Fruit fly (Drosophila melanogaster) whole organism, embryonic: Measurements from ENCODE around the gene CG6055.

ENCODE experiments used
- CG10321 ChIP-seq: fragments of 200-800 bp; sonication (Bioruptor generic); IDR thresholded peaks from 2 replicates; pipeline ENCODE4 v1.3.6; 2022; ENCODE audit warnings: missing biosample characterization, missing genetic modification characterization
- CG11093 ChIP-seq: fragments of 200-800 bp; sonication (Bioruptor generic); IDR thresholded peaks from 3 replicates; pipeline ENCODE4 v1.3.6; 2022; ENCODE audit warnings: missing biosample characterization, missing genetic modification characterization
- CG11560 ChIP-seq: fragments of 200-800 bp; sonication (Bioruptor generic); IDR thresholded peaks from 3 replicates; pipeline ENCODE4 v1.3.6; 2022; ENCODE audit warnings: missing biosample characterization, missing genetic modification characterization
- CG14965 ChIP-seq: fragments of 200-800 bp; sonication (Bioruptor generic); optimal IDR thresholded peaks from 2 replicates; lab custom pipeline; 2016; ENCODE audit warnings: missing biosample characterization, missing genetic modification characterization, borderline replicate concordance
- CG16815 ChIP-seq: fragments of 200-800 bp; sonication (Bioruptor generic); optimal IDR thresholded peaks from 3 replicates; lab custom pipeline; 2017; ENCODE audit warnings: missing biosample characterization, mild to moderate bottlenecking, missing genetic modification characterization
- CG16863 ChIP-seq: fragments of 200-800 bp; sonication (Bioruptor generic); optimal IDR thresholded peaks from 3 replicates; lab custom pipeline; 2016; ENCODE audit warnings: missing biosample characterization, missing genetic modification characterization
- CG31224 ChIP-seq: fragments of 200-800 bp; sonication (Bioruptor generic); IDR thresholded peaks from 2 replicates; pipeline ENCODE4 v1.3.6; 2022; ENCODE audit warnings: missing biosample characterization, missing genetic modification characterization
- CG32767 ChIP-seq: fragments of 200-800 bp; sonication (Bioruptor generic); IDR thresholded peaks from 2 replicates; pipeline ENCODE4 v1.3.6; 2022; ENCODE audit warnings: missing biosample characterization, missing genetic modification characterization
- CG3281 ChIP-seq: fragments of 200-800 bp; sonication (Bioruptor generic); optimal IDR thresholded peaks from 3 replicates; lab custom pipeline; 2017; ENCODE audit warnings: missing biosample characterization, mild to moderate bottlenecking, missing genetic modification characterization
- CG43689 ChIP-seq: fragments of 200-800 bp; sonication (Bioruptor generic); IDR thresholded peaks from 2 replicates; pipeline ENCODE4 v1.3.6; 2022; ENCODE audit warnings: missing biosample characterization, missing genetic modification characterization
- CG4854 ChIP-seq: fragments of 200-800 bp; sonication (Bioruptor generic); optimal IDR thresholded peaks from 2 replicates; lab custom pipeline; 2016; ENCODE audit warnings: missing biosample characterization, missing genetic modification characterization, inconsistent platforms
- CG8359 ChIP-seq: fragments of 200-800 bp; sonication (Bioruptor generic); optimal IDR thresholded peaks from 2 replicates; lab custom pipeline; 2017; ENCODE audit warnings: missing biosample characterization, mild to moderate bottlenecking, missing genetic modification characterization, borderline replicate concordance
- CG9817 ChIP-seq: fragments of 200-800 bp; sonication (Bioruptor generic); optimal IDR thresholded peaks from 2 replicates; lab custom pipeline; 2018; ENCODE audit warnings: missing biosample characterization, mild to moderate bottlenecking, missing genetic modification characterization, moderate library complexity
- Chrac-16 ChIP-seq: fragments of 200-800 bp; sonication (Bioruptor generic); optimal IDR thresholded peaks from 3 replicates; lab custom pipeline; 2016; ENCODE audit warnings: missing biosample characterization, missing genetic modification characterization
- D19A ChIP-seq: fragments of 200-800 bp; optimal IDR thresholded peaks from 3 replicates; lab custom pipeline; 2019; ENCODE audit warnings: missing biosample characterization, mild to moderate bottlenecking, missing genetic modification characterization, moderate library complexity
- D19B ChIP-seq: fragments of 200-800 bp; sonication (Bioruptor generic); optimal IDR thresholded peaks from 2 replicates; lab custom pipeline; 2017; ENCODE audit warnings: missing biosample characterization, mild to moderate bottlenecking, missing genetic modification characterization
- HmgD ChIP-seq: fragments of 200-800 bp; sonication (Bioruptor generic); optimal IDR thresholded peaks from 3 replicates; lab custom pipeline; 2016; ENCODE audit warnings: missing biosample characterization, missing genetic modification characterization
- HmgZ ChIP-seq: fragments of 200-800 bp; sonication (Bioruptor generic); optimal IDR thresholded peaks from 2 replicates; lab custom pipeline; 2018; ENCODE audit warnings: missing biosample characterization, mild to moderate bottlenecking, missing genetic modification characterization
- Hr78 ChIP-seq, 2 experiments: fragments of 200-800 bp in 1 of 2; fragments of >200 bp in 1 of 2; sonication (Bioruptor generic) in 1 of 2; optimal IDR thresholded peaks; 2 replicates each; lab custom pipeline; 2017 to 2019; ENCODE audit warnings: missing biosample characterization in 2 of 2, missing genetic modification characterization in 2 of 2, mild to moderate bottlenecking in 1 of 2, moderate library complexity in 1 of 2
- Lim3 ChIP-seq: fragments of 200-800 bp; sonication (Bioruptor generic); IDR thresholded peaks from 2 replicates; pipeline ENCODE4 v1.3.6; 2022; ENCODE audit warnings: missing biosample characterization, missing genetic modification characterization
- Lpt ChIP-seq: fragments of >200 bp; optimal IDR thresholded peaks from 2 replicates; lab custom pipeline; 2018; ENCODE audit warnings: missing biosample characterization, missing genetic modification characterization
- NC2β ChIP-seq: fragments of 200-800 bp; sonication (Bioruptor generic); optimal IDR thresholded peaks from 2 replicates; lab custom pipeline; 2016; ENCODE audit warnings: missing biosample characterization, missing genetic modification characterization
- Ptx1 ChIP-seq: fragments of 200-800 bp; sonication (Bioruptor generic); IDR thresholded peaks from 2 replicates; pipeline ENCODE4 v1.3.6; 2022; ENCODE audit warnings: missing biosample characterization, missing genetic modification characterization
- Scr ChIP-seq: fragments of 200-800 bp; sonication (Bioruptor generic); IDR thresholded peaks from 2 replicates; pipeline ENCODE4 v1.3.6; 2022; ENCODE audit warnings: missing biosample characterization, missing genetic modification characterization; ENCODE audit not compliant: partially characterized antibody
- Side ChIP-seq: fragments of 200-800 bp; sonication (Bioruptor generic); optimal IDR thresholded peaks from 2 replicates; lab custom pipeline; 2016; ENCODE audit warnings: missing biosample characterization, missing genetic modification characterization
- Sox100B ChIP-seq: fragments of 200-800 bp; sonication (Bioruptor generic); optimal IDR thresholded peaks from 3 replicates; lab custom pipeline; 2018; ENCODE audit warnings: missing biosample characterization, mild to moderate bottlenecking, missing genetic modification characterization
- Stat92E ChIP-seq, 3 experiments: fragments of >200 bp in 2 of 3; fragments of 200-800 bp in 1 of 3; sonication (Bioruptor generic) in 1 of 3; optimal IDR thresholded peaks; 2 replicates each; lab custom pipeline; 2017 to 2019; ENCODE audit warnings: missing biosample characterization in 3 of 3, missing genetic modification characterization in 3 of 3, mild to moderate bottlenecking in 1 of 3, moderate library complexity in 1 of 3
- Taf1 ChIP-seq: fragments of 200-800 bp; sonication (Bioruptor generic); IDR thresholded peaks from 2 replicates; pipeline ENCODE4 v1.3.6; 2022; ENCODE audit warnings: missing biosample characterization, missing genetic modification characterization
- Xbp1 ChIP-seq: fragments of 200-800 bp; sonication (Bioruptor generic); optimal IDR thresholded peaks from 3 replicates; lab custom pipeline; 2016; ENCODE audit warnings: missing biosample characterization, mild to moderate bottlenecking, missing genetic modification characterization
- al ChIP-seq: fragments of 200-800 bp; sonication (Bioruptor generic); IDR thresholded peaks from 2 replicates; pipeline ENCODE4 v1.3.6; 2022; ENCODE audit warnings: missing biosample characterization, missing genetic modification characterization
- bcd ChIP-seq: fragments of 200-800 bp; sonication (Bioruptor generic); optimal IDR thresholded peaks from 2 replicates; lab custom pipeline; 2017; ENCODE audit warnings: missing biosample characterization, mild to moderate bottlenecking, missing genetic modification characterization
- dati ChIP-seq: fragments of 200-800 bp; sonication (Bioruptor generic); IDR thresholded peaks from 2 replicates; pipeline ENCODE4 v1.3.6; 2022; ENCODE audit warnings: missing biosample characterization, missing genetic modification characterization
- dmrt11E ChIP-seq: fragments of 200-800 bp; sonication (Bioruptor generic); optimal IDR thresholded peaks from 3 replicates; lab custom pipeline; 2018; ENCODE audit warnings: missing biosample characterization, mild to moderate bottlenecking, missing genetic modification characterization, moderate library complexity
- eyg ChIP-seq: fragments of 200-800 bp; sonication (Bioruptor generic); optimal IDR thresholded peaks from 3 replicates; lab custom pipeline; 2016; ENCODE audit warnings: missing biosample characterization, missing genetic modification characterization
- grau ChIP-seq: fragments of 200-800 bp; optimal IDR thresholded peaks from 3 replicates; lab custom pipeline; 2019; ENCODE audit warnings: missing biosample characterization, mild to moderate bottlenecking, missing genetic modification characterization, moderate library complexity
- insv ChIP-seq, 2 experiments: fragments of 200-800 bp; sonication (Bioruptor generic); optimal IDR thresholded peaks; 3 replicates each; lab custom pipeline; 2016 to 2018; ENCODE audit warnings: missing biosample characterization in 2 of 2, missing genetic modification characterization in 2 of 2
- jing ChIP-seq: fragments of 200-800 bp; sonication (Bioruptor generic); optimal IDR thresholded peaks from 2 replicates; lab custom pipeline; 2018; ENCODE audit warnings: missing biosample characterization, mild to moderate bottlenecking, missing genetic modification characterization
- jumu ChIP-seq: fragments of 200-800 bp; sonication (Bioruptor generic); optimal IDR thresholded peaks from 3 replicates; lab custom pipeline; 2016; ENCODE audit warnings: missing biosample characterization, missing genetic modification characterization
- ken ChIP-seq: fragments of 200-800 bp; sonication (Bioruptor generic); IDR thresholded peaks from 3 replicates; pipeline ENCODE4 v1.3.6; 2022; ENCODE audit warnings: missing biosample characterization, missing genetic modification characterization
- lov ChIP-seq, 2 experiments: fragments of 200-800 bp in 1 of 2; fragments of >200 bp in 1 of 2; sonication (Bioruptor generic) in 1 of 2; IDR thresholded peaks in 1 of 2; optimal IDR thresholded peaks in 1 of 2; 2 replicates in 1 of 2; 3 replicates in 1 of 2; pipeline versions ENCODE4 v1.3.6 to Lab custom; 2017 to 2022; ENCODE audit warnings: missing biosample characterization in 1 of 2, missing genetic modification characterization in 1 of 2
- odd ChIP-seq: fragments of 200-800 bp; sonication (Bioruptor generic); optimal IDR thresholded peaks from 2 replicates; lab custom pipeline; 2017; ENCODE audit warnings: missing biosample characterization, mild to moderate bottlenecking, missing genetic modification characterization
- pb ChIP-seq: fragments of 200-800 bp; sonication (Bioruptor generic); optimal IDR thresholded peaks from 3 replicates; lab custom pipeline; 2016; ENCODE audit warnings: missing biosample characterization, missing genetic modification characterization
- pfk ChIP-seq: fragments of 200-800 bp; sonication (Bioruptor generic); optimal IDR thresholded peaks from 2 replicates; lab custom pipeline; 2018; ENCODE audit warnings: missing biosample characterization, mild to moderate bottlenecking, missing genetic modification characterization, moderate library complexity
- schlank ChIP-seq: fragments of 200-800 bp; sonication (Bioruptor generic); optimal IDR thresholded peaks from 2 replicates; lab custom pipeline; 2018; ENCODE audit warnings: missing biosample characterization, mild to moderate bottlenecking, missing genetic modification characterization
- scrt ChIP-seq: fragments of 200-800 bp; sonication (Bioruptor generic); optimal IDR thresholded peaks from 2 replicates; lab custom pipeline; 2018; ENCODE audit warnings: missing biosample characterization, mild to moderate bottlenecking, missing genetic modification characterization, moderate library complexity
- slp2 ChIP-seq: fragments of 200-800 bp; sonication (Bioruptor generic); optimal IDR thresholded peaks from 2 replicates; lab custom pipeline; 2016; ENCODE audit warnings: missing biosample characterization, missing genetic modification characterization
- tin ChIP-seq: fragments of 200-800 bp; sonication (Bioruptor generic); optimal IDR thresholded peaks from 3 replicates; lab custom pipeline; 2016; ENCODE audit warnings: missing biosample characterization, missing genetic modification characterization
- tio ChIP-seq: fragments of 200-800 bp; sonication (Bioruptor generic); optimal IDR thresholded peaks from 2 replicates; lab custom pipeline; 2017; ENCODE audit warnings: missing biosample characterization, missing genetic modification characterization, inconsistent platforms
- yki ChIP-seq: fragments of >200 bp; optimal IDR thresholded peaks from 3 replicates; lab custom pipeline; 2018
- zfh1 ChIP-seq: fragments of 200-800 bp; sonication (Bioruptor generic); IDR thresholded peaks from 3 replicates; pipeline ENCODE4 v1.3.6; 2022; ENCODE audit warnings: missing biosample characterization, missing genetic modification characterization

CG6055 gene

DNA sequence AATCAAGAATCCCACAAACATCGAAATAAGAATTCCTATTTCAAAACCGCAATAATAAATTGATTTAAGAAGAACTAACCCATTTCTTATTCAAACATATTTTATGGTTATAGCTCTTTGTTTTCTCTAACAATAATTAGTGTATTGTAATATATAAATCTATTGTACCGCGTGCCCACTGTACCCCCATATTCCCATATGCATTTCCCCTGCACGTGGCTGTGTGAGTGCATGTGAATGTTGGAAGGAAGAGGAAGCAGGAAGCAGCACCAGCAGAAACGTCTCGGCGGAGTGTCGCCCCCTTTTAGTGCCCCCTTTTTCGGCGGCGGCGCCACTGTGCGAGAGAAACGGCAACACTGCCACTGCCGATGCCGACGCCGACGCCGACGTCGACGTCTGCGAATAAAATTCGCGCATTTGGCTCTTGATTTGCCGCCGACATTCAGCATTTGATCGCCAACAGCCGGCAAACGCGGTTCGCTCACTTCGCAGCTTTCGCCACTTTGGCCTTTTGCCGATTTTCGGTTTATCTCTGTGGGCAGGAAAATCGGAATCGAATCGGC is 42.9 kb upstream of the CG6055 start (continued):
- TF ChIP-seq CG9817: no peak
- TF ChIP-seq zfh1 (GFP tag; lab: Robert Waterston, UW): peak; percentile 61; the same call in 1 of the 3 replicates
- no peak for TF ChIP-seq pfk (GFP tag; lab: Kevin White, UChicago)
- peak; percentile 17; the same call in 1 of the 3 replicates for TF ChIP-seq CG11093 (GFP tag; lab: Robert Waterston, UW)
- TF ChIP-seq Lpt (GFP tag; lab: Kevin White, UChicago): no peak
- no peak for TF ChIP-seq lov (optimal IDR thresholded peaks at IDR 0.05; lab: Kevin White, UChicago)
- TF ChIP-seq lov (GFP tag; IDR thresholded peaks at IDR 0.05; lab: Robert Waterston, UW): no peak
- TF ChIP-seq eyg (GFP tag; lab: Kevin White, UChicago): peak; percentile 16
- no peak for TF ChIP-seq CG14965 (GFP tag; lab: Kevin White, UChicago)
- peak; percentile 54 for TF ChIP-seq Chrac-16 (GFP tag; lab: Kevin White, UChicago)
- no peak for TF ChIP-seq Sox100B
- TF ChIP-seq CG32767 (GFP tag; lab: Robert Waterston, UW): peak; percentile 45; the same call in 1 of the 2 replicates
- TF ChIP-seq Taf1 (GFP tag; lab: Robert Waterston, UW): peak; percentile 45; the same call in 1 of the 2 replicates
- 0 out of 2 replicates have a peak, but pooled peaks have one; percentile 18 for TF ChIP-seq CG31224 (GFP tag; lab: Robert Waterston, UW)
- TF ChIP-seq Scr (GFP tag; lab: Robert Waterston, UW): no peak
- TF ChIP-seq Hr78 (GFP tag; optimal IDR thresholded peaks at IDR 0.05; lab: Kevin White, UChicago): no peak
- TF ChIP-seq CG4854 (GFP tag; lab: Kevin White, UChicago): no peak
- TF ChIP-seq grau: peak; percentile 89
- peak; percentile 54; the same call in 1 of the 2 replicates for TF ChIP-seq al (GFP tag; lab: Robert Waterston, UW)
- peak; percentile 32 for TF ChIP-seq Xbp1 (GFP tag; lab: Kevin White, UChicago)
- no peak for TF ChIP-seq yki (lab: Kevin White, UChicago)
- no peak for TF ChIP-seq jing
- TF ChIP-seq CG16863 (GFP tag; lab: Kevin White, UChicago): no peak
- TF ChIP-seq dmrt11E (tag; lab: Kevin White, UChicago): peak; percentile 10
- TF ChIP-seq tio (GFP tag; lab: Kevin White, UChicago): no peak
- no peak for TF ChIP-seq odd (GFP tag; lab: Kevin White, UChicago)
- no peak for TF ChIP-seq pb (GFP tag; lab: Kevin White, UChicago)
- TF ChIP-seq Stat92E (GFP tag; optimal IDR thresholded peaks at IDR 0.05; lab: Kevin White, UChicago): no peak
- TF ChIP-seq Side (GFP tag; lab: Kevin White, UChicago): peak; percentile 4
- TF ChIP-seq Lim3 (GFP tag; lab: Robert Waterston, UW): no peak
- no peak for TF ChIP-seq NC2β
- TF ChIP-seq Ptx1 (GFP tag; lab: Robert Waterston, UW): peak; percentile 36; the same call in 1 of the 2 replicates
- peak; percentile 30 for TF ChIP-seq HmgZ
- no peak for TF ChIP-seq CG8359
- TF ChIP-seq jumu (GFP tag; lab: Kevin White, UChicago): no peak
- no peak for TF ChIP-seq tin (GFP tag; lab: Kevin White, UChicago)
- no peak for TF ChIP-seq D19A (tag; lab: Kevin White, UChicago)
- no peak for TF ChIP-seq CG43689 (GFP tag; lab: Robert Waterston, UW)
- no peak for TF ChIP-seq scrt (GFP tag; lab: Kevin White, UChicago)
- 0 out of 3 replicates have a peak, but pooled peaks have one; percentile 46 for TF ChIP-seq ken (GFP tag; lab: Robert Waterston, UW)
- no peak for TF ChIP-seq D19B (GFP tag; lab: Kevin White, UChicago)
- TF ChIP-seq insv (GFP tag; optimal IDR thresholded peaks at IDR 0.05; lab: Kevin White, UChicago): no peak
- TF ChIP-seq CG16815 (GFP tag; lab: Kevin White, UChicago): peak; percentile 29
- no peak for TF ChIP-seq slp2
- peak; percentile 20; the same call in 1 of the 2 replicates for TF ChIP-seq CG10321 (GFP tag; lab: Robert Waterston, UW)
- no peak for TF ChIP-seq dati (GFP tag; lab: Robert Waterston, UW)
- no peak for TF ChIP-seq schlank
- TF ChIP-seq HmgD (GFP tag; lab: Kevin White, UChicago): no peak
- TF ChIP-seq CG11560: 0 out of 3 replicates have a peak, but pooled peaks have one; percentile 22
- TF ChIP-seq CG3281 (GFP tag; lab: Kevin White, UChicago): peak; percentile 23
- peak; percentile 8 for TF ChIP-seq bcd (GFP tag; lab: Kevin White, UChicago)
